Fruit fly (Drosophila melanogaster): Measurements from ENCODE around the gene CG2076.

DNA sequence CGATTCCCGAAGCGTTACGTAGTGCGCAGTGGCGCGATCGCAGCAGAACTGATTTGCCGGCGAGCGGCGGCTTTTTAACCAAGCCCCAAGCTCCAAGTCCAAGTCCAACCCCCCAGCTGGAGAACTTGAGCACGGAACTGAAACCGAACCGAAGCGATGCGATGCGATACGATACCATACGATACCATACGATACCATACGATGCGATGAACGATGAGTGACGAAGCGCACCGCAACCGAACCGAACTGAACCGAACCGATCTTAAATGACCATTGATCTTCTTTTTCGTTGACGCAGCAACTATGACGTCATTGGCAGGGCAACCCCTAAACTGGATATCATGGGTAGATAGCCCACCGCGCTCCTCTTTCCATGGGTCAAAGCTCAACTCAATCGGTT lies 3.8 kb upstream of the CG2076 start, which contains the start of gene sev:
- TF ChIP-seq gl (tag; optimal IDR thresholded peaks at IDR 0.05) (no peak), CG9948 (tag; optimal IDR thresholded peaks at IDR 0.05) (no peak), EcR (GFP tag; optimal IDR thresholded peaks at IDR 0.05) (no peak), CG34367 (tag; optimal IDR thresholded peaks at IDR 0.05) (no peak), Pif1B (GFP tag; optimal IDR thresholded peaks at IDR 0.05) (no peak), CG10348 (GFP tag; IDR thresholded peaks at IDR 0.05) (no peak), CG15710 (tag; optimal IDR thresholded peaks at IDR 0.05) (no peak)
